Fruit fly (Drosophila melanogaster) whole organism, embryonic: Measurements from ENCODE around the gene Ucp4A.
A peak's percentile ranks its signal among the peaks of the same experiment; 100 is the strongest.

Experiments used
- CG10147 ChIP-seq: fragments of 200-800 bp; sonication (Bioruptor generic); optimal IDR thresholded peaks from 2 replicates; lab custom pipeline; 2019; ENCODE audit warnings: missing biosample characterization, mild to moderate bottlenecking, missing genetic modification characterization, moderate library complexity
- CG11398 ChIP-seq: fragments of 200-800 bp; sonication (Bioruptor generic); optimal IDR thresholded peaks from 2 replicates; lab custom pipeline; 2016; ENCODE audit warnings: missing biosample characterization, missing genetic modification characterization
- CG11456 ChIP-seq: fragments of 200-800 bp; sonication (Bioruptor generic); IDR thresholded peaks from 3 replicates; pipeline ENCODE4 v1.3.6; 2022; ENCODE audit warnings: missing biosample characterization, missing genetic modification characterization
- CG12071 ChIP-seq: fragments of 200-800 bp; sonication (Bioruptor generic); optimal IDR thresholded peaks from 3 replicates; lab custom pipeline; 2018; ENCODE audit warnings: missing biosample characterization, mild to moderate bottlenecking, missing genetic modification characterization
- CG12155 ChIP-seq: fragments of 200-800 bp; sonication (Bioruptor generic); optimal IDR thresholded peaks from 3 replicates; lab custom pipeline; 2016; ENCODE audit warnings: missing biosample characterization, missing genetic modification characterization
- CG14710 ChIP-seq: fragments of 200-800 bp; sonication (Bioruptor generic); optimal IDR thresholded peaks from 3 replicates; lab custom pipeline; 2019; ENCODE audit warnings: missing biosample characterization, mild to moderate bottlenecking, missing genetic modification characterization, moderate library complexity
- CG17385 ChIP-seq: fragments of 200-800 bp; sonication (Bioruptor generic); optimal IDR thresholded peaks from 3 replicates; lab custom pipeline; 2018; ENCODE audit warnings: missing biosample characterization, mild to moderate bottlenecking, missing genetic modification characterization
- CG17612 ChIP-seq: fragments of 200-800 bp; sonication (Bioruptor generic); IDR thresholded peaks from 2 replicates; pipeline ENCODE4 v1.3.6; 2022; ENCODE audit warnings: missing biosample characterization, missing genetic modification characterization
- CG18011 ChIP-seq: fragments of 200-800 bp; sonication (Bioruptor generic); optimal IDR thresholded peaks from 2 replicates; lab custom pipeline; 2017; ENCODE audit warnings: missing biosample characterization, missing genetic modification characterization, mild to moderate bottlenecking, moderate library complexity, missing genotype
- CG18262 ChIP-seq: fragments of 200-800 bp; optimal IDR thresholded peaks from 3 replicates; lab custom pipeline; 2019; ENCODE audit warnings: missing biosample characterization, mild to moderate bottlenecking, missing genetic modification characterization, moderate library complexity
- CG18764 ChIP-seq: fragments of 200-800 bp; sonication (Bioruptor generic); optimal IDR thresholded peaks from 3 replicates; lab custom pipeline; 2016; ENCODE audit warnings: missing biosample characterization, missing genetic modification characterization
- CG30020 ChIP-seq: fragments of 200-800 bp; optimal IDR thresholded peaks from 2 replicates; lab custom pipeline; 2019; ENCODE audit warnings: missing biosample characterization, mild to moderate bottlenecking, missing genetic modification characterization, moderate library complexity
- CG30403 ChIP-seq: fragments of 200-800 bp; sonication (Bioruptor generic); optimal IDR thresholded peaks from 3 replicates; lab custom pipeline; 2016; ENCODE audit warnings: missing biosample characterization, missing genetic modification characterization
- CG30431 ChIP-seq: fragments of 200-800 bp; sonication (Bioruptor generic); optimal IDR thresholded peaks from 2 replicates; lab custom pipeline; 2017; ENCODE audit warnings: missing biosample characterization, missing genetic modification characterization
- CG3281 ChIP-seq: fragments of 200-800 bp; sonication (Bioruptor generic); optimal IDR thresholded peaks from 3 replicates; lab custom pipeline; 2017; ENCODE audit warnings: missing biosample characterization, mild to moderate bottlenecking, missing genetic modification characterization
- CG33557 ChIP-seq: fragments of 200-800 bp; sonication (Bioruptor generic); optimal IDR thresholded peaks from 2 replicates; lab custom pipeline; 2019; ENCODE audit warnings: missing biosample characterization, mild to moderate bottlenecking, missing genetic modification characterization, moderate library complexity
- CG34376 ChIP-seq: fragments of 200-800 bp; sonication (Bioruptor generic); optimal IDR thresholded peaks from 2 replicates; lab custom pipeline; 2018; ENCODE audit warnings: missing biosample characterization, mild to moderate bottlenecking, missing genetic modification characterization
- CG4282 ChIP-seq: fragments of 200-800 bp; sonication (Bioruptor generic); optimal IDR thresholded peaks from 2 replicates; lab custom pipeline; 2016; ENCODE audit warnings: missing biosample characterization, missing genetic modification characterization
- CG4404 ChIP-seq: fragments of 200-800 bp; sonication (Bioruptor generic); IDR thresholded peaks from 2 replicates; pipeline ENCODE4 v1.3.6; 2022; ENCODE audit warnings: missing biosample characterization, missing genetic modification characterization
- CG7357 ChIP-seq: fragments of 200-800 bp; sonication (Bioruptor generic); IDR thresholded peaks from 3 replicates; pipeline ENCODE4 v1.3.6; 2022; ENCODE audit warnings: missing biosample characterization, missing genetic modification characterization
- CG7963 ChIP-seq: fragments of 200-800 bp; sonication (Bioruptor generic); IDR thresholded peaks from 3 replicates; pipeline ENCODE4 v1.3.6; 2022; ENCODE audit warnings: missing biosample characterization, missing genetic modification characterization; ENCODE audit not compliant: partially characterized antibody
- CoRest ChIP-seq: fragments of 200-800 bp; sonication (Bioruptor generic); optimal IDR thresholded peaks from 3 replicates; lab custom pipeline; 2018; ENCODE audit warnings: missing biosample characterization, mild to moderate bottlenecking, missing genetic modification characterization, moderate library complexity
- Dek ChIP-seq: fragments of 200-800 bp; sonication (Bioruptor generic); optimal IDR thresholded peaks from 3 replicates; lab custom pipeline; 2019; ENCODE audit warnings: missing biosample characterization, mild to moderate bottlenecking, missing genetic modification characterization, moderate library complexity
- Fer1 ChIP-seq: fragments of 200-800 bp; sonication (Bioruptor generic); optimal IDR thresholded peaks from 2 replicates; lab custom pipeline; 2017; ENCODE audit warnings: missing biosample characterization, mild to moderate bottlenecking, missing genetic modification characterization
- GATAe ChIP-seq: fragments of 200-800 bp; sonication (Bioruptor generic); conservative IDR thresholded peaks from 2 replicates; pipeline ENCODE4 v1.3.6; 2022; ENCODE audit warnings: missing biosample characterization, missing genetic modification characterization
- H2.0 ChIP-seq: fragments of 200-800 bp; sonication (Bioruptor generic); IDR thresholded peaks from 2 replicates; pipeline ENCODE4 v1.3.6; 2022; ENCODE audit warnings: missing biosample characterization, missing genetic modification characterization
- Lhr ChIP-seq: fragments of 200-800 bp; sonication (Bioruptor generic); optimal IDR thresholded peaks from 3 replicates; lab custom pipeline; 2017; ENCODE audit warnings: mild to moderate bottlenecking, missing biosample characterization, missing genetic modification reagents, missing genetic modification characterization
- Lpt ChIP-seq: fragments of >200 bp; optimal IDR thresholded peaks from 2 replicates; lab custom pipeline; 2018; ENCODE audit warnings: missing biosample characterization, missing genetic modification characterization
- Nf-YB ChIP-seq: fragments of 200-800 bp; sonication (Bioruptor generic); optimal IDR thresholded peaks from 3 replicates; lab custom pipeline; 2019; ENCODE audit warnings: missing biosample characterization, mild to moderate bottlenecking, missing genetic modification characterization, moderate library complexity
- Taf1 ChIP-seq: fragments of 200-800 bp; sonication (Bioruptor generic); IDR thresholded peaks from 2 replicates; pipeline ENCODE4 v1.3.6; 2022; ENCODE audit warnings: missing biosample characterization, missing genetic modification characterization
- Tbp ChIP-seq: fragments of >200 bp; optimal IDR thresholded peaks from 2 replicates; lab custom pipeline; 2018; ENCODE audit warnings: missing biosample characterization, missing genetic modification characterization
- ase ChIP-seq: fragments of 200-800 bp; sonication (Bioruptor generic); IDR thresholded peaks from 3 replicates; pipeline ENCODE4 v1.3.6; 2022; ENCODE audit warnings: missing biosample characterization, missing genetic modification characterization
- btn ChIP-seq: fragments of 200-800 bp; sonication (Bioruptor generic); optimal IDR thresholded peaks from 2 replicates; lab custom pipeline; 2016; ENCODE audit warnings: missing biosample characterization, missing genetic modification characterization
- cg ChIP-seq: fragments of 200-800 bp; sonication (Bioruptor generic); optimal IDR thresholded peaks from 3 replicates; lab custom pipeline; 2019; ENCODE audit warnings: missing biosample characterization, mild to moderate bottlenecking, missing genetic modification characterization, moderate library complexity
- crc ChIP-seq: fragments of 200-800 bp; sonication (Bioruptor generic); optimal IDR thresholded peaks from 2 replicates; lab custom pipeline; 2016; ENCODE audit warnings: missing biosample characterization, missing genetic modification characterization
- croc ChIP-seq: fragments of 200-800 bp; sonication (Bioruptor generic); conservative IDR thresholded peaks from 3 replicates; pipeline ENCODE4 v1.3.6; 2022; ENCODE audit warnings: missing biosample characterization, missing genetic modification characterization
- dati ChIP-seq: fragments of 200-800 bp; sonication (Bioruptor generic); IDR thresholded peaks from 2 replicates; pipeline ENCODE4 v1.3.6; 2022; ENCODE audit warnings: missing biosample characterization, missing genetic modification characterization
- dmrt11E ChIP-seq: fragments of 200-800 bp; sonication (Bioruptor generic); optimal IDR thresholded peaks from 3 replicates; lab custom pipeline; 2018; ENCODE audit warnings: missing biosample characterization, mild to moderate bottlenecking, missing genetic modification characterization, moderate library complexity
- emc ChIP-seq: fragments of 200-800 bp; sonication (Bioruptor generic); optimal IDR thresholded peaks from 2 replicates; lab custom pipeline; 2016; ENCODE audit warnings: missing biosample characterization, missing genetic modification characterization
- eyg ChIP-seq: fragments of 200-800 bp; sonication (Bioruptor generic); optimal IDR thresholded peaks from 3 replicates; lab custom pipeline; 2016; ENCODE audit warnings: missing biosample characterization, missing genetic modification characterization
- hkb ChIP-seq, 2 experiments: fragments of 200-800 bp in 1 of 2; fragments of >200 bp in 1 of 2; sonication (Bioruptor generic) in 1 of 2; IDR thresholded peaks in 1 of 2; optimal IDR thresholded peaks in 1 of 2; 2 replicates each; pipeline versions ENCODE4 v1.3.6 to Lab custom; 2017 to 2022; ENCODE audit warnings: missing biosample characterization in 1 of 2, missing genetic modification characterization in 1 of 2
- lola ChIP-seq, 3 experiments: fragments of >200 bp in 2 of 3; fragments of 200-800 bp in 1 of 3; sonication (Bioruptor generic) in 1 of 3; optimal IDR thresholded peaks; 2 replicates each; lab custom pipeline; 2017 to 2019; ENCODE audit warnings: missing biosample characterization in 3 of 3, missing genetic modification characterization in 3 of 3, mild to moderate bottlenecking in 1 of 3, moderate library complexity in 1 of 3
- mld ChIP-seq: fragments of 200-800 bp; sonication (Bioruptor generic); IDR thresholded peaks from 3 replicates; pipeline ENCODE4 v1.3.6; 2022; ENCODE audit warnings: missing biosample characterization, missing genetic modification characterization; ENCODE audit not compliant: partially characterized antibody
- odd ChIP-seq: fragments of 200-800 bp; sonication (Bioruptor generic); optimal IDR thresholded peaks from 2 replicates; lab custom pipeline; 2017; ENCODE audit warnings: missing biosample characterization, mild to moderate bottlenecking, missing genetic modification characterization
- sc ChIP-seq, 3 experiments: fragments of >200 bp in 2 of 3; fragments of 200-800 bp in 1 of 3; sonication (Bioruptor generic) in 1 of 3; optimal IDR thresholded peaks; 2 replicates in 2 of 3; 3 replicates in 1 of 3; lab custom pipeline; 2017; ENCODE audit warnings: mild to moderate bottlenecking in 1 of 3, missing biosample characterization in 1 of 3, missing genetic modification characterization in 1 of 3, missing genetic modification reagents in 1 of 3
- sna ChIP-seq: fragments of 200-800 bp; sonication (Bioruptor generic); IDR thresholded peaks from 2 replicates; pipeline ENCODE4 v1.3.6; 2022; ENCODE audit warnings: missing biosample characterization, missing genetic modification characterization; ENCODE audit not compliant: partially characterized antibody
- so ChIP-seq: fragments of 200-800 bp; sonication (Bioruptor generic); IDR thresholded peaks from 3 replicates; pipeline ENCODE4 v1.3.6; 2022; ENCODE audit warnings: missing biosample characterization, missing genetic modification characterization
- sr ChIP-seq: fragments of 200-800 bp; sonication (Bioruptor generic); IDR thresholded peaks from 3 replicates; pipeline ENCODE4 v1.3.6; 2022; ENCODE audit warnings: missing biosample characterization, missing genetic modification characterization
- ssp ChIP-seq: fragments of 200-800 bp; sonication (Bioruptor generic); IDR thresholded peaks from 2 replicates; pipeline ENCODE4 v1.3.6; 2022; ENCODE audit warnings: missing biosample characterization, missing genetic modification characterization
- twi ChIP-seq: fragments of 200-800 bp; optimal IDR thresholded peaks from 2 replicates; lab custom pipeline; 2019; ENCODE audit warnings: missing biosample characterization, mild to moderate bottlenecking, missing genetic modification characterization, moderate library complexity

The Ucp4A gene

dm6 chrX:17887208-17887627 is 42.5 kb downstream of the Ucp4A start, which contains the start of gene mnb (continued):
- TF ChIP-seq CG7357 (GFP tag; lab: Robert Waterston, UW): no peak
- TF ChIP-seq cg: no peak
- no peak for TF ChIP-seq CG18011 (GFP tag; lab: Kevin White, UChicago)
- TF ChIP-seq croc (GFP tag; lab: Robert Waterston, UW): no peak
- no peak for TF ChIP-seq CG33557 (GFP tag; lab: Kevin White, UChicago)
- no peak for TF ChIP-seq CG4404 (GFP tag; lab: Robert Waterston, UW)
- TF ChIP-seq CG11398 (GFP tag; lab: Kevin White, UChicago): no peak
- TF ChIP-seq CG30403 (GFP tag; lab: Kevin White, UChicago): peak; percentile 27
- peak; percentile 55 for TF ChIP-seq CoRest (tag; lab: Kevin White, UChicago)
- TF ChIP-seq Lpt: no peak
- peak; percentile 85 for TF ChIP-seq hkb (optimal IDR thresholded peaks at IDR 0.05; lab: Kevin White, UChicago)
- TF ChIP-seq hkb (GFP tag; IDR thresholded peaks at IDR 0.05; lab: Robert Waterston, UW): no peak
- no peak for TF ChIP-seq CG12155 (GFP tag; lab: Kevin White, UChicago)
- TF ChIP-seq GATAe: no peak
- TF ChIP-seq eyg (GFP tag; lab: Kevin White, UChicago): no peak
- no peak for TF ChIP-seq btn (GFP tag; lab: Kevin White, UChicago)
- no peak for TF ChIP-seq CG12071 (GFP tag; lab: Kevin White, UChicago)
- TF ChIP-seq sna (GFP tag; lab: Robert Waterston, UW): peak; percentile 99
- TF ChIP-seq CG17385: no peak
- no peak for TF ChIP-seq dati (GFP tag; lab: Robert Waterston, UW)
- peak; percentile 1 for TF ChIP-seq CG30020 (tag; lab: Kevin White, UChicago)
- no peak for TF ChIP-seq ase (GFP tag; lab: Robert Waterston, UW)
- no peak for TF ChIP-seq CG18262 (tag; lab: Kevin White, UChicago)
- no peak for TF ChIP-seq sc (optimal IDR thresholded peaks at IDR 0.05; lab: Kevin White, UChicago)
- no peak for TF ChIP-seq sc (GFP tag; optimal IDR thresholded peaks at IDR 0.05; lab: Kevin White, UChicago)
- no peak for TF ChIP-seq Tbp (GFP tag; lab: Kevin White, UChicago)
- TF ChIP-seq CG18764 (GFP tag; lab: Kevin White, UChicago): peak; percentile 19
- TF ChIP-seq twi: no peak
- TF ChIP-seq so (GFP tag; lab: Robert Waterston, UW): no peak
- no peak for TF ChIP-seq sr
- TF ChIP-seq Nf-YB: no peak
- no peak for TF ChIP-seq Dek (tag; lab: Kevin White, UChicago)
- TF ChIP-seq emc (GFP tag; lab: Kevin White, UChicago): no peak
- TF ChIP-seq Taf1 (GFP tag; lab: Robert Waterston, UW): no peak
- TF ChIP-seq CG11456 (GFP tag; lab: Robert Waterston, UW): peak; percentile 8; the same call in 1 of the 3 replicates
- TF ChIP-seq CG17612 (GFP tag; lab: Robert Waterston, UW): no peak
- no peak for TF ChIP-seq ssp (GFP tag; lab: Robert Waterston, UW)
- peak; percentile 73 for TF ChIP-seq CG14710 (tag; lab: Kevin White, UChicago)
- peak; percentile 97 for TF ChIP-seq CG7963 (GFP tag; lab: Robert Waterston, UW)
- no peak for TF ChIP-seq CG3281
- no peak for TF ChIP-seq CG10147
- TF ChIP-seq Lhr (GFP tag; lab: Kevin White, UChicago): peak; percentile 71
- TF ChIP-seq H2.0 (GFP tag; lab: Robert Waterston, UW): no peak
- TF ChIP-seq CG4282 (GFP tag; lab: Kevin White, UChicago): no peak
- TF ChIP-seq Fer1 (GFP tag; lab: Kevin White, UChicago): no peak
- TF ChIP-seq mld (GFP tag; lab: Robert Waterston, UW): peak; percentile 98
- TF ChIP-seq odd: no peak
- no peak for TF ChIP-seq CG34376 (GFP tag; lab: Kevin White, UChicago)
- TF ChIP-seq CG30431 (GFP tag; lab: Kevin White, UChicago): no peak
- no peak for TF ChIP-seq lola (GFP tag; optimal IDR thresholded peaks at IDR 0.05; lab: Kevin White, UChicago)
- TF ChIP-seq dmrt11E (tag; lab: Kevin White, UChicago): no peak
- no peak for TF ChIP-seq crc (GFP tag; lab: Kevin White, UChicago)
